Worm (Caenorhabditis elegans) whole organism, L4 larva: ENCODE measurements around the gene vab-8.

Experiments
- aly-2 ChIP-seq: sonication (generic microtip); optimal IDR thresholded peaks from 2 replicates; lab custom pipeline; 2018; ENCODE audit warnings: missing biosample characterization, missing genetic modification characterization
- ces-1 ChIP-seq: fragments of 150-350 bp; sonication (generic microtip); optimal IDR thresholded peaks from 4 replicates; lab custom pipeline; 2014; ENCODE audit warnings: missing biosample characterization, missing genetic modification reagents, missing genetic modification characterization
- ctbp-1 ChIP-seq: fragments of 200-800 bp; sonication (Bioruptor generic); IDR thresholded peaks from 2 replicates; pipeline ENCODE4 v1.3.6; 2022; ENCODE audit warnings: missing genetic modification reagents, missing genetic modification characterization, missing compliant biosample characterization
- hlh-30 ChIP-seq: sonication (generic microtip); optimal IDR thresholded peaks from 2 replicates; lab custom pipeline; 2017; ENCODE audit warnings: antibody characterized with exemption, mild to moderate bottlenecking, missing genetic modification characterization, missing compliant biosample characterization; ENCODE audit not compliant: insufficient read depth
- lim-7 ChIP-seq: fragments of 200-800 bp; sonication (Bioruptor generic); IDR thresholded peaks from 2 replicates; pipeline ENCODE4 v1.3.6; 2022; ENCODE audit warnings: missing genetic modification characterization, missing compliant biosample characterization
- lsy-2 ChIP-seq, 2 experiments: fragments of 150-350 bp in 1 of 2; sonication (generic microtip) in 1 of 2; optimal IDR thresholded peaks; 2 replicates each; lab custom pipeline; 2014 to 2017; ENCODE audit warnings: missing biosample characterization in 2 of 2, missing genetic modification characterization in 2 of 2
- nhr-76 ChIP-seq: fragments of 150-350 bp; optimal IDR thresholded peaks from 2 replicates; lab custom pipeline; 2014; ENCODE audit warnings: missing biosample characterization, missing genetic modification characterization
- skn-1 ChIP-seq: fragments of 150-350 bp; optimal IDR thresholded peaks from 2 replicates; lab custom pipeline; 2014; ENCODE audit warnings: missing biosample characterization, missing genetic modification characterization
- tra-1 ChIP-seq: fragments of 200-800 bp; sonication (Bioruptor generic); IDR thresholded peaks from 2 replicates; pipeline ENCODE4 v1.3.6; 2022; ENCODE audit warnings: missing genetic modification reagents, missing genetic modification characterization, missing compliant biosample characterization

DNA sequence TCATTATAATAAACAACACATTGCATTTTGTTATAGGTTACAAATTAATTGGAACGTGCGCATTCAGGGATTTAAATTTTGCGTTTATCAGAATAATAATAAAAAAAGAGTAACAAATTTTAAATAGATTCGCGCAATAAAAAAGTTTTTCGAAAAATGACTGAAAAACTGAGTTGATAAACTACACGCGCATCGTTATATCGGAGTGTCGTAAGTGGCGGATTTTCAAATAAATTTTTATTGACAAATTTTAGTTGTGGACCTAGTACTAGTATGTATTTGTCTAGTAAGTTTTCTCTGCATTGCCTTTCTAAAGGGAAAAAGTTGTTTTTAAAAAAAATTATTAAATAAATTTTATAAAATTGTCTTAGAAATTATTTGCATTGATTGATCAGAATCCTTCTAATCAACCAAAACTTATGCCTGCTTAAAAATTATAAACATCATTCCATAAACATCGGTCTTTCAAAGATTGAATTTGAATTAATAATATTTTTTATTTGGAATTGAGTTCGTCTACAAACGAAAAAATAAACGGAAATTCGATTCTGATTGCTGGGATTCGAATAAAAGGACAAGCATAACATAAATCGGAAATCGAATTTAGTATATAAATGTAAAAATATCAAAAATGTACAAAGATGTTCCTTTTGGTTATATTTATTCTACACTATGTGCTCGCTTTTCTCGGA lies 28.7 kb upstream of the vab-8 start, which contains the start of gene srd-4:
- TF ChIP-seq lsy-2 (tag; optimal IDR thresholded peaks at IDR 0.05; lab: Kevin White, UChicago) (no peak), skn-1 (no peak), nhr-76 (tag; lab: Kevin White, UChicago) (no peak), aly-2 (tag; lab: Kevin White, UChicago) (no peak), hlh-30 (no peak), lim-7 (GFP tag; lab: Robert Waterston, UW) (no peak), ces-1 (GFP tag; lab: Kevin White, UChicago) (no peak), ctbp-1 (GFP tag; lab: Robert Waterston, UW) (no peak), tra-1 (GFP tag; lab: Robert Waterston, UW) (no peak)
